Worm (Caenorhabditis elegans) whole organism, young adult: Measurements from ENCODE around the gene nhr-103.

Source experiments
- C06A6.2 ChIP-seq: fragments of 200-800 bp; sonication (Bioruptor generic); conservative IDR thresholded peaks from 2 replicates; pipeline ENCODE4 v1.3.6; 2022; ENCODE audit warnings: missing genetic modification characterization, missing compliant biosample characterization
- D2030.7 ChIP-seq: fragments of 200-800 bp; sonication (Bioruptor generic); IDR thresholded peaks from 2 replicates; pipeline ENCODE4 v1.3.6; 2022; ENCODE audit warnings: missing genetic modification reagents, missing genetic modification characterization, missing compliant biosample characterization
- F10E7.11 ChIP-seq: sonication (generic microtip); optimal IDR thresholded peaks from 2 replicates; lab custom pipeline; 2017; ENCODE audit warnings: mild to moderate bottlenecking, missing genetic modification characterization, moderate library complexity, missing compliant biosample characterization
- F22D6.2 ChIP-seq: sonication (generic microtip); optimal IDR thresholded peaks from 2 replicates; lab custom pipeline; 2016; ENCODE audit warnings: mild to moderate bottlenecking, missing genetic modification characterization, missing compliant biosample characterization
- F33H1.4 ChIP-seq: fragments of 200-800 bp; sonication (Bioruptor generic); IDR thresholded peaks from 2 replicates; pipeline ENCODE4 v1.3.6; 2022; ENCODE audit warnings: missing genetic modification reagents, missing genetic modification characterization, missing compliant biosample characterization
- K12H6.12 ChIP-seq: fragments of 200-800 bp; sonication (Bioruptor generic); optimal IDR thresholded peaks from 2 replicates; lab custom pipeline; 2018; ENCODE audit warnings: mild to moderate bottlenecking, missing genetic modification characterization, missing compliant biosample characterization
- Y56A3A.18 ChIP-seq: fragments of 200-800 bp; sonication (Bioruptor generic); IDR thresholded peaks from 2 replicates; pipeline ENCODE4 v1.3.6; 2022; ENCODE audit warnings: missing genetic modification reagents, missing genetic modification characterization, missing compliant biosample characterization
- Y79H2A.3 ChIP-seq: fragments of 200-800 bp; sonication (Bioruptor generic); conservative IDR thresholded peaks from 2 replicates; pipeline ENCODE4 v1.3.6; 2022; ENCODE audit warnings: missing genetic modification reagents, missing genetic modification characterization, missing compliant biosample characterization
- aptf-2 ChIP-seq: fragments of 200-800 bp; sonication (Bioruptor generic); conservative IDR thresholded peaks from 2 replicates; pipeline ENCODE4 v1.3.6; 2022; ENCODE audit warnings: missing genetic modification reagents, missing genetic modification characterization, missing compliant biosample characterization
- attf-3 ChIP-seq: fragments of 200-800 bp; sonication (Bioruptor generic); conservative IDR thresholded peaks from 2 replicates; pipeline ENCODE4 v1.3.6; 2022; ENCODE audit warnings: missing genetic modification reagents, missing genetic modification characterization, missing compliant biosample characterization
- attf-6 ChIP-seq: fragments of 200-800 bp; sonication (Bioruptor generic); IDR thresholded peaks from 2 replicates; pipeline ENCODE4 v1.3.6; 2022; ENCODE audit warnings: missing genetic modification reagents, missing genetic modification characterization, missing compliant biosample characterization
- bed-2 ChIP-seq: fragments of 200-800 bp; sonication (Bioruptor generic); IDR thresholded peaks from 2 replicates; pipeline ENCODE4 v1.3.6; 2022; ENCODE audit warnings: missing genetic modification reagents, missing genetic modification characterization, missing compliant biosample characterization
- cebp-1 ChIP-seq, 2 experiments: fragments of 200-800 bp in 1 of 2; sonication (Bioruptor generic) in 1 of 2; sonication (generic microtip) in 1 of 2; IDR thresholded peaks in 1 of 2; optimal IDR thresholded peaks in 1 of 2; 2 replicates each; pipeline versions ENCODE4 v1.3.6 to Lab custom; 2017 to 2022; ENCODE audit warnings: missing compliant biosample characterization in 2 of 2, missing genetic modification characterization in 2 of 2, mild to moderate bottlenecking in 1 of 2, missing genetic modification reagents in 1 of 2, moderate library complexity in 1 of 2
- cebp-2 ChIP-seq: fragments of 200-800 bp; sonication (Bioruptor generic); IDR thresholded peaks from 2 replicates; pipeline ENCODE4 v1.3.6; 2022; ENCODE audit warnings: missing genetic modification characterization, missing compliant biosample characterization
- ceh-79 ChIP-seq: sonication (generic microtip); optimal IDR thresholded peaks from 2 replicates; lab custom pipeline; 2017; ENCODE audit warnings: mild to moderate bottlenecking, missing genetic modification characterization, missing compliant biosample characterization
- dpff-1 ChIP-seq: sonication (generic microtip); optimal IDR thresholded peaks from 2 replicates; lab custom pipeline; 2017; ENCODE audit warnings: mild to moderate bottlenecking, missing genetic modification characterization, missing compliant biosample characterization
- fkh-3 ChIP-seq: sonication (generic microtip); optimal IDR thresholded peaks from 2 replicates; lab custom pipeline; 2016; ENCODE audit warnings: mild to moderate bottlenecking, missing genetic modification characterization, missing compliant biosample characterization
- hrde-1 ChIP-seq: sonication (generic microtip); optimal IDR thresholded peaks from 2 replicates; lab custom pipeline; 2016; ENCODE audit warnings: missing genetic modification characterization, mild to moderate bottlenecking, missing compliant biosample characterization, moderate library complexity, missing genotype, missing genetic modification reagents, borderline replicate concordance
- hsf-1 ChIP-seq: fragments of 200-800 bp; sonication (Bioruptor generic); IDR thresholded peaks from 2 replicates; pipeline ENCODE4 v1.3.6; 2022; ENCODE audit warnings: missing genetic modification reagents, missing genetic modification characterization, missing compliant biosample characterization
- let-607 ChIP-seq, 2 experiments: fragments of 200-800 bp in 1 of 2; sonication (Bioruptor generic) in 1 of 2; sonication (generic microtip) in 1 of 2; optimal IDR thresholded peaks; 2 replicates each; lab custom pipeline; 2016 to 2018; ENCODE audit warnings: mild to moderate bottlenecking in 2 of 2, missing compliant biosample characterization in 2 of 2, missing genetic modification characterization in 2 of 2, moderate library complexity in 2 of 2, missing genotype in 1 of 2
- lin-26 ChIP-seq: fragments of 200-800 bp; sonication (Bioruptor generic); IDR thresholded peaks from 2 replicates; pipeline ENCODE4 v1.3.6; 2022; ENCODE audit warnings: missing genetic modification reagents, missing genetic modification characterization, missing compliant biosample characterization
- lin-54 ChIP-seq: fragments of 200-800 bp; sonication (Bioruptor generic); optimal IDR thresholded peaks from 2 replicates; lab custom pipeline; 2018; ENCODE audit warnings: mild to moderate bottlenecking, missing genetic modification characterization, missing compliant biosample characterization
- madf-10 ChIP-seq: sonication (generic microtip); optimal IDR thresholded peaks from 2 replicates; lab custom pipeline; 2016; ENCODE audit warnings: mild to moderate bottlenecking, missing genetic modification characterization, missing compliant biosample characterization
- madf-3 ChIP-seq: fragments of 200-800 bp; sonication (Bioruptor generic); IDR thresholded peaks from 2 replicates; pipeline ENCODE4 v1.3.6; 2022; ENCODE audit warnings: missing genetic modification reagents, missing genetic modification characterization, missing compliant biosample characterization
- madf-8 ChIP-seq: fragments of 200-800 bp; sonication (Bioruptor generic); conservative IDR thresholded peaks from 2 replicates; pipeline ENCODE4 v1.3.6; 2022; ENCODE audit warnings: missing genetic modification reagents, missing genetic modification characterization, missing compliant biosample characterization
- mel-28 ChIP-seq: sonication (generic microtip); optimal IDR thresholded peaks from 2 replicates; lab custom pipeline; 2016; ENCODE audit warnings: borderline replicate concordance, mild to moderate bottlenecking, missing genetic modification characterization, missing compliant biosample characterization
- nhr-90 ChIP-seq: sonication (generic microtip); optimal IDR thresholded peaks from 2 replicates; lab custom pipeline; 2016; ENCODE audit warnings: missing genotype, mild to moderate bottlenecking, missing genetic modification characterization, missing compliant biosample characterization
- rec-8 ChIP-seq, 2 experiments: sonication (generic microtip); optimal IDR thresholded peaks; 2 replicates each; lab custom pipeline; 2016; ENCODE audit warnings: mild to moderate bottlenecking in 2 of 2, missing genetic modification characterization in 2 of 2, missing genetic modification reagents in 2 of 2, missing genotype in 2 of 2, missing biosample characterization in 1 of 2, missing compliant biosample characterization in 1 of 2, moderate library complexity in 1 of 2
- sdz-38 ChIP-seq: sonication (generic microtip); optimal IDR thresholded peaks from 2 replicates; lab custom pipeline; 2016; ENCODE audit warnings: missing genotype, missing genetic modification characterization, missing compliant biosample characterization
- snpc-1.1 ChIP-seq: sonication (generic microtip); optimal IDR thresholded peaks from 2 replicates; lab custom pipeline; 2017; ENCODE audit warnings: missing genetic modification characterization, mild to moderate bottlenecking, missing compliant biosample characterization, antibody characterized with exemption, moderate library complexity, missing genotype, missing genetic modification reagents; ENCODE audit not compliant: insufficient read depth
- somi-1 ChIP-seq: fragments of 200-800 bp; sonication (Bioruptor generic); optimal IDR thresholded peaks from 2 replicates; lab custom pipeline; 2018; ENCODE audit warnings: mild to moderate bottlenecking, missing genetic modification characterization, missing compliant biosample characterization
- sptf-2 ChIP-seq: fragments of 200-800 bp; sonication (Bioruptor generic); optimal IDR thresholded peaks from 2 replicates; lab custom pipeline; 2018; ENCODE audit warnings: mild to moderate bottlenecking, missing genetic modification characterization, missing compliant biosample characterization
- tbx-9 ChIP-seq: sonication (generic microtip); optimal IDR thresholded peaks from 2 replicates; lab custom pipeline; 2016; ENCODE audit warnings: borderline replicate concordance, missing genetic modification characterization, inconsistent platforms, missing compliant biosample characterization
- xnd-1 ChIP-seq: sonication (generic microtip); optimal IDR thresholded peaks from 2 replicates; lab custom pipeline; 2016; ENCODE audit warnings: missing genotype, missing genetic modification reagents, missing genetic modification characterization, missing compliant biosample characterization
- zim-3 ChIP-seq: sonication (generic microtip); optimal IDR thresholded peaks from 2 replicates; lab custom pipeline; 2017; ENCODE audit warnings: mild to moderate bottlenecking, missing genetic modification characterization, moderate library complexity, missing compliant biosample characterization
- ztf-26 ChIP-seq: sonication (generic microtip); optimal IDR thresholded peaks from 2 replicates; lab custom pipeline; 2017; ENCODE audit warnings: missing genetic modification characterization, missing compliant biosample characterization
- ztf-3 ChIP-seq: fragments of 200-800 bp; sonication (Bioruptor generic); optimal IDR thresholded peaks from 2 replicates; lab custom pipeline; 2018; ENCODE audit warnings: mild to moderate bottlenecking, missing genetic modification characterization, missing compliant biosample characterization

nhr-103 gene

DNA sequence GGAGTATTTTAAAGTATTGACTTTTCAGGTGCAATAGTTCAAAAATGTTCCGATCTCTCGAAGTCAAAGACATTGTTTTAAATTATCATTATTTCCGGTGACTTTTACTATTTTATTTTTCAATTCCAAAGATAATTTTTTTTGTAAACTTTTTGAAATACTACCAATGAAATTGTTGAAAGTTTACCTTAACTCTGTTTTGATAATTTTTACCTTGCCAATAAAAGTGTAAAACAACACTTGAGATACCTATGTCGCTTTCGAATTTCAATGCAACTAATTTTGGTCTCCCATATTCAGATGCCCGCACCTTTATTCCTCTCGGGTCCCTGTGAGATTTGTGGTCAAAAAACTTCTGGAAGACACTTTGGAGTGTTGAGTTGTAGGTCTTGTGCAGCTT is at the start of gene nhr-103:
TSS of gene nhr-103 (plus strand) at position 301 of the 400 bp plus-strand sequence.
- no peak for TF ChIP-seq dpff-1
- TF ChIP-seq ceh-79 (tag; lab: Kevin White, UChicago): no peak
- TF ChIP-seq attf-3 (GFP tag; lab: Robert Waterston, UW): no peak
- no peak for TF ChIP-seq madf-10 (tag; lab: Kevin White, UChicago)
- no peak for TF ChIP-seq cebp-1 (GFP tag; IDR thresholded peaks at IDR 0.05; lab: Robert Waterston, UW)
- no peak for TF ChIP-seq cebp-1 (tag; optimal IDR thresholded peaks at IDR 0.05; lab: Kevin White, UChicago)
- no peak for TF ChIP-seq Y56A3A.18 (GFP tag; lab: Robert Waterston, UW)
- TF ChIP-seq cebp-2: no peak
- TF ChIP-seq sdz-38: no peak
- TF ChIP-seq aptf-2: no peak
- TF ChIP-seq somi-1 (GFP tag; lab: Kevin White, UChicago): no peak

DNA sequence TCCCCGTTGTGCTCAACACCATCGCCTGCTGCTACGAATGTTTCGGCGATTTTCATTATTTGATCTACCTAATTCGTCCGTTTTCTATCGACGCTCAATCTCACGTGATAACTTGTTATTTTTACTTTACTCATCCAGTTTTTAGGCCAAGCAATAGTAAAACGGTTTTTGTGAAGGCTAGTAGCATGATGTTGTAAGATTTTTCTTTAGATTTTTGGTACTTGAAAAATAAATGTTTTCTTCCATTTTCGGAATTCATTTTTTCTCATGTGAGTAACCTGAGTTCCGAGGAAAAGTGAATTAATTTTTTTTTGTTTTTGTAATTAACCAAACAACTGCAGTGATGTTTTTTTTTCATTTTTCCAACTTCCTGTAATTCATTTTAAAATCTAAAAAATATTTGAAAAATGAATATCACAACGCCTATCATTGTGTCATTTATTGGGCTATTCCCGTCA is 47.9 kb upstream of the nhr-103 start, which contains the start of gene srbc-17:
TSS of gene srbc-17 (plus strand) at position 408 of the 458 bp plus-strand sequence.
- TF ChIP-seq hrde-1: no peak
- no peak for TF ChIP-seq lin-54 (GFP tag; lab: Kevin White, UChicago)
- no peak for TF ChIP-seq nhr-90
- TF ChIP-seq C06A6.2 (GFP tag; lab: Robert Waterston, UW): no peak
- TF ChIP-seq Y79H2A.3 (GFP tag; lab: Robert Waterston, UW): no peak
- no peak for TF ChIP-seq dpff-1
- no peak for TF ChIP-seq sptf-2

DNA sequence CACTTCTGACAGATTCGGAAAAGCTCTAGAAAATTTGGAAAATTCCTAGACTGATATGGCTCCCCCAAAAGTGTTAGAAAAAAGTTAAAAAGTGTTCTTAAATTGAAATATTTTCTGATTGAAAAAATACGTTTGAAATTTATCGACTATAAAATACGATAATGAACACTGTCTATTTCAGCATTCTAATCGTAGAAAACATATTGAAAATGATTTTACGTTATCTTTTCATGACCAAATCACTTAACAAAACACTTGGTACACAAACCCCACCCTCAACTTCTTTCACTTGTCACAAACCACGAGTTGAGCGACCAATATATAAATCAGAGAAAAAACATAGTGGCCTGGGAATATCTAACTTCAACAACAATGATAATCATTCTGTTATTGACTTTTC is 46.0 kb upstream of the nhr-103 start, which contains the start of gene cyp-33C1:
TSS of gene cyp-33C1 (plus strand) at position 301 of the 400 bp plus-strand sequence.
- no peak for TF ChIP-seq madf-3 (GFP tag; lab: Robert Waterston, UW)
- TF ChIP-seq madf-8: no peak
- no peak for TF ChIP-seq tbx-9 (tag; lab: Kevin White, UChicago)
- no peak for TF ChIP-seq zim-3 (tag; lab: Kevin White, UChicago)
- no peak for TF ChIP-seq F22D6.2 (tag; lab: Kevin White, UChicago)
- no peak for TF ChIP-seq lin-26 (GFP tag; lab: Robert Waterston, UW)
- TF ChIP-seq attf-6: no peak
- TF ChIP-seq ztf-26 (tag; lab: Kevin White, UChicago): no peak
- TF ChIP-seq xnd-1 (tag; lab: Kevin White, UChicago): no peak
- TF ChIP-seq ztf-3 (GFP tag; lab: Kevin White, UChicago): no peak
- no peak for TF ChIP-seq K12H6.12 (tag; lab: Kevin White, UChicago)
- no peak for TF ChIP-seq sdz-38
- no peak for TF ChIP-seq snpc-1.1
- no peak for TF ChIP-seq bed-2 (GFP tag; lab: Robert Waterston, UW)
- TF ChIP-seq cebp-2: no peak
- no peak for TF ChIP-seq fkh-3 (tag; lab: Kevin White, UChicago)
- TF ChIP-seq mel-28 (tag; lab: Kevin White, UChicago): no peak

DNA sequence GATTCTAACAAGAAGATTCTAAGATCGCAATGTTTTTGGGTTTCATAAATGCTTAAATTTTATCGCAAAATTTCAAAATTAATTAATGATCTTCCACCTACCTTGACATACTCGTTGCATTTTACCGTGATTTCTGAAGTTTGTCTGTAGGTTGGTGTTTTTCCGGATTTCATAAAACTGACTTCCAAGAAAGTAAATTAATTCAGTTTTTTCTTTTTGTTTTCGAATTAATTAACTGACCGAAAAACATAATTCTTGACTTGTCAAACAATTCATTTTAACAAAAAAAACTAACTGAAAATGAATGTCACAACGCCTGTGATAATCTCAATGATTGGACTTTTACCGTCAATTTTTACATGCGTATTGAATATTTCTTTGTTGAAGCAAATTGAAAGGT is 43.5 kb upstream of the nhr-103 start, which contains the start of gene srbc-16:
TSS of gene srbc-16 (plus strand) at position 301 of the 400 bp plus-strand sequence.
- TF ChIP-seq hsf-1 (GFP tag; lab: Robert Waterston, UW): no peak
- no peak for TF ChIP-seq rec-8 (tag; optimal IDR thresholded peaks at IDR 0.05; lab: Kevin White, UChicago)
- TF ChIP-seq F10E7.11 (tag; lab: Kevin White, UChicago): no peak
- TF ChIP-seq F33H1.4 (GFP tag; lab: Robert Waterston, UW): no peak
- no peak for TF ChIP-seq Y79H2A.3 (GFP tag; lab: Robert Waterston, UW)
- TF ChIP-seq D2030.7 (GFP tag; lab: Robert Waterston, UW): no peak
- TF ChIP-seq lin-54 (GFP tag; lab: Kevin White, UChicago): no peak
- no peak for TF ChIP-seq let-607 (tag; optimal IDR thresholded peaks at IDR 0.05; lab: Kevin White, UChicago)
